Worm (Caenorhabditis elegans) whole organism, L2 larva: ENCODE measurements around the gene cdr-7.

Experiments used
- ama-1 ChIP-seq: fragments of 150-350 bp; optimal IDR thresholded peaks from 2 replicates; lab custom pipeline; 2018; ENCODE audit warnings: inconsistent platforms
- ceh-16 ChIP-seq: fragments of 150-350 bp; optimal IDR thresholded peaks from 2 replicates; lab custom pipeline; 2014; ENCODE audit warnings: missing biosample characterization, missing genetic modification characterization
- ceh-82 ChIP-seq: fragments of 150-350 bp; optimal IDR thresholded peaks from 2 replicates; lab custom pipeline; 2014; ENCODE audit warnings: missing biosample characterization, missing genetic modification characterization
- fos-1 ChIP-seq: fragments of 150-350 bp; optimal IDR thresholded peaks from 2 replicates; lab custom pipeline; 2014; ENCODE audit warnings: missing biosample characterization, missing genetic modification characterization
- lin-13 ChIP-seq: fragments of 150-350 bp; optimal IDR thresholded peaks from 2 replicates; lab custom pipeline; 2014; ENCODE audit warnings: missing biosample characterization, missing genetic modification reagents, missing genetic modification characterization
- lsy-2 ChIP-seq, 2 experiments: fragments of 150-350 bp in 1 of 2; sonication (generic microtip) in 1 of 2; optimal IDR thresholded peaks; 2 replicates each; lab custom pipeline; 2014 to 2017; ENCODE audit warnings: missing biosample characterization in 2 of 2, missing genetic modification characterization in 2 of 2
- nhr-11 ChIP-seq: fragments of 150-350 bp; optimal IDR thresholded peaks from 2 replicates; lab custom pipeline; 2014; ENCODE audit warnings: missing biosample characterization, missing genetic modification characterization
- unc-39 ChIP-seq: fragments of 150-350 bp; optimal IDR thresholded peaks from 2 replicates; lab custom pipeline; 2014; ENCODE audit warnings: missing biosample characterization, missing genetic modification characterization
- unc-62 ChIP-seq: fragments of 150-350 bp; optimal IDR thresholded peaks from 2 replicates; lab custom pipeline; 2014; ENCODE audit warnings: missing biosample characterization, missing genetic modification reagents, missing genetic modification characterization
- ztf-4 ChIP-seq: fragments of 150-350 bp; optimal IDR thresholded peaks from 2 replicates; lab custom pipeline; 2014; ENCODE audit warnings: missing biosample characterization, missing genetic modification characterization

ce11 chrV:12377256-12377655, 34.7 kb downstream of the cdr-7 start, which contains the start of gene K01D12.1:
- no peak for TF ChIP-seq lsy-2 (tag; optimal IDR thresholded peaks at IDR 0.05; lab: Kevin White, UChicago)
- no peak for TF ChIP-seq nhr-11
- TF ChIP-seq ceh-16: no peak
- TF ChIP-seq unc-39 (tag; lab: Kevin White, UChicago): no peak
- no peak for TF ChIP-seq ama-1 (lab: Kevin White, UChicago)
- TF ChIP-seq lin-13 (GFP tag; lab: Kevin White, UChicago): no peak
- no peak for TF ChIP-seq ceh-82 (tag; lab: Kevin White, UChicago)
- TF ChIP-seq ztf-4: no peak
- no peak for TF ChIP-seq fos-1 (tag; lab: Kevin White, UChicago)
- no peak for TF ChIP-seq unc-62 (GFP tag; lab: Kevin White, UChicago)
